Fruit fly (Drosophila melanogaster): ENCODE measurements around the gene RpS17.

- TF ChIP-seq fkh (GFP tag; optimal IDR thresholded peaks at IDR 0.05) (no peak), OdsH (GFP tag; optimal IDR thresholded peaks at IDR 0.05) (no peak), dac (GFP tag; optimal IDR thresholded peaks at IDR 0.05) (no peak), CG9139 (GFP tag; optimal IDR thresholded peaks at IDR 0.05) (no peak), Ets21C (GFP tag; optimal IDR thresholded peaks at IDR 0.05) (no peak)
Measured at dm6 chr3L:9402157-9402890, 27.3 kb downstream of the RpS17 start, which contains the start of gene eIF4E1.
